Worm (Caenorhabditis elegans): ENCODE measurements around the gene C09E9.1.

DNA sequence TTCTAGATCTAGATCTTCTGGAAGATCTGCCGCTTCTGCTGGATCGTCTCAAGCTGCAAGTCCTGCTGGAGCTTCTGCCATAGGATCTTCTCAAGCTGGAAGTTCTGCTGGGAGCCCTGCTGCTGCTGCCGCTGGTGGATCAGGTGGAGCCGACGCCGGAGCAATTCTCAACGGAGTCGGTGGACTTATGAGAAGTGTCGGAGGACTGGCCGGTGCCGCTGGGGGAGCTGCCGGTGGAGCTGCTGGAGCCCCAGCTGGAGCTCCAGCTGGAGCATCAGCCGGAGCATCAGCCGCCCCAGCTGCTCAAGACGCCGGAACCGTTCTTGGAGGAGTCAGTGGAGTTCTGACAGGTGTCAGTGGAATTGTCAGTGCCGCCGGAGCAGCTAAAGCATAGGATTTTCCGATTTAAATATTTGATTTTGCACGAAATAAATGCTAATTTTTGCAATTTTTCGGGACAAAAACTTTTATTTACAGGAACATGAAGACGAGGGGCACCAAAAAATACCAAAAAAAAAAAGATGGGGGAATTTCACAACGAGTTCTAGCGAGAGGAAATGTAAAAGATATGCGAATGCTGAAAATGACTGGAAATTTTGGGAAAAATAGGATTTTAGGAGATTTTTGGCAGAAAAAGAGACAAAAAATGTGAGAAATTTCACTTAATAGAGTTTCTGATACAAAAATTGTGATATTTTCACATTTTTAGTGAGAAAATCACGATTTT, 42.1 kb upstream of the C09E9.1 start:
- TF ChIP-seq ama-1 (optimal IDR thresholded peaks at IDR 0.05) = no peak
- no peak for TF ChIP-seq mab-9 (GFP tag; IDR thresholded peaks at IDR 0.05)
- TF ChIP-seq snpc-4 (tag; optimal IDR thresholded peaks at IDR 0.05) = no peak
- no peak for TF ChIP-seq sptf-1 (tag; optimal IDR thresholded peaks at IDR 0.05)
- TF ChIP-seq tlp-1 (tag; optimal IDR thresholded peaks at IDR 0.05) = no peak
- no peak for TF ChIP-seq fkh-4 (tag; optimal IDR thresholded peaks at IDR 0.05; ENCODE audit: borderline replicate concordance)
- no peak for TF ChIP-seq zag-1 (tag; optimal IDR thresholded peaks at IDR 0.05)
- TF ChIP-seq fkh-10 (GFP tag; optimal IDR thresholded peaks at IDR 0.05) = no peak
- no peak for TF ChIP-seq lir-3 (tag; optimal IDR thresholded peaks at IDR 0.05; ENCODE audit: poor library complexity)
- no peak for TF ChIP-seq unc-62 (GFP tag; optimal IDR thresholded peaks at IDR 0.05)
- TF ChIP-seq pqm-1 (tag; optimal IDR thresholded peaks at IDR 0.05) = no peak
- no peak for TF ChIP-seq nhr-28 (tag; optimal IDR thresholded peaks at IDR 0.05)
- no peak for TF ChIP-seq alr-1 (tag; optimal IDR thresholded peaks at IDR 0.05; ENCODE audit: borderline replicate concordance)
